Worm (Caenorhabditis elegans) whole organism, L4 larva: ENCODE results near the gene F09E5.8.
A peak's percentile ranks its signal among the peaks of the same experiment; 100 is the strongest.

Experiments used
- D1046.2 ChIP-seq: fragments of 200-800 bp; sonication (Bioruptor generic); IDR thresholded peaks from 2 replicates; pipeline ENCODE4 v1.3.6; 2022; ENCODE audit warnings: missing genetic modification characterization, missing compliant biosample characterization
- F26F4.8 ChIP-seq: fragments of 200-800 bp; sonication (Bioruptor generic); conservative IDR thresholded peaks from 2 replicates; pipeline ENCODE4 v1.3.6; 2022; ENCODE audit warnings: missing genetic modification characterization, missing compliant biosample characterization
- F44E2.7 ChIP-seq: fragments of 200-800 bp; sonication (Bioruptor generic); IDR thresholded peaks from 2 replicates; pipeline ENCODE4 v2.1.2; 2022; ENCODE audit warnings: missing genetic modification characterization, missing compliant biosample characterization
- F49E8.2 ChIP-seq: sonication (generic microtip); optimal IDR thresholded peaks from 2 replicates; lab custom pipeline; 2016; ENCODE audit warnings: missing compliant biosample characterization, mild to moderate bottlenecking, missing genetic modification characterization, borderline replicate concordance
- T26A8.4 ChIP-seq: fragments of 200-800 bp; sonication (Bioruptor generic); IDR thresholded peaks from 2 replicates; pipeline ENCODE4 v1.3.6; 2022; ENCODE audit warnings: missing genetic modification characterization, missing compliant biosample characterization
- Y105C5A.15 ChIP-seq: fragments of 200-800 bp; sonication (Bioruptor generic); IDR thresholded peaks from 2 replicates; pipeline ENCODE4 v1.3.6; 2022; ENCODE audit warnings: missing genetic modification characterization, missing compliant biosample characterization
- Y48G9A.11 ChIP-seq: fragments of 200-800 bp; sonication (Bioruptor generic); IDR thresholded peaks from 2 replicates; pipeline ENCODE4 v1.3.6; 2022; ENCODE audit warnings: missing genetic modification reagents, missing genetic modification characterization, missing compliant biosample characterization
- aha-1 ChIP-seq: fragments of 150-350 bp; peaks from one replicate; lab custom pipeline; 2014; ENCODE audit warnings: missing biosample characterization, missing genetic modification characterization
- ceh-32 ChIP-seq: sonication (generic microtip); optimal IDR thresholded peaks from 2 replicates; lab custom pipeline; 2016; ENCODE audit warnings: mild to moderate bottlenecking, missing genetic modification characterization, missing compliant biosample characterization; ENCODE audit not compliant: poor library complexity
- daf-16 ChIP-seq, 3 experiments: sonication (generic microtip); optimal IDR thresholded peaks; 2 replicates each; lab custom pipeline; 2016 to 2017; ENCODE audit warnings: missing genetic modification characterization in 3 of 3, missing genetic modification reagents in 3 of 3, mild to moderate bottlenecking in 2 of 3, missing compliant biosample characterization in 2 of 3, missing biosample characterization in 1 of 3, moderate library complexity in 1 of 3
- dmd-9 ChIP-seq: fragments of 200-800 bp; sonication (Bioruptor generic); IDR thresholded peaks from 2 replicates; pipeline ENCODE4 v1.3.6; 2022; ENCODE audit warnings: missing genetic modification reagents, missing genetic modification characterization, missing compliant biosample characterization
- dve-1 ChIP-seq: sonication (generic microtip); optimal IDR thresholded peaks from 2 replicates; lab custom pipeline; 2017; ENCODE audit warnings: antibody characterized with exemption, mild to moderate bottlenecking, missing genetic modification characterization, missing compliant biosample characterization; ENCODE audit not compliant: insufficient read depth
- egl-27 ChIP-seq: sonication (generic microtip); optimal IDR thresholded peaks from 3 replicates; lab custom pipeline; 2017; ENCODE audit warnings: missing biosample characterization, missing genetic modification reagents, missing genetic modification characterization
- egl-43 ChIP-seq: fragments of 200-800 bp; sonication (Bioruptor generic); IDR thresholded peaks from 2 replicates; pipeline ENCODE4 v1.3.6; 2022; ENCODE audit warnings: missing genetic modification reagents, missing genetic modification characterization, missing compliant biosample characterization
- fkh-10 ChIP-seq: fragments of 150-350 bp; optimal IDR thresholded peaks from 2 replicates; lab custom pipeline; 2014; ENCODE audit warnings: missing biosample characterization, missing genetic modification reagents, missing genetic modification characterization
- fos-1 ChIP-seq: fragments of 150-350 bp; optimal IDR thresholded peaks from 2 replicates; lab custom pipeline; 2014; ENCODE audit warnings: missing biosample characterization, missing genetic modification characterization
- gei-8 ChIP-seq: fragments of 200-800 bp; sonication (Bioruptor generic); optimal IDR thresholded peaks from 2 replicates; lab custom pipeline; 2018; ENCODE audit warnings: mild to moderate bottlenecking, missing genetic modification characterization, missing compliant biosample characterization
- hlh-11 ChIP-seq: fragments of 200-800 bp; sonication (Bioruptor generic); optimal IDR thresholded peaks from 2 replicates; lab custom pipeline; 2018; ENCODE audit warnings: mild to moderate bottlenecking, missing genetic modification characterization, missing compliant biosample characterization
- hlh-30 ChIP-seq: sonication (generic microtip); optimal IDR thresholded peaks from 2 replicates; lab custom pipeline; 2017; ENCODE audit warnings: antibody characterized with exemption, mild to moderate bottlenecking, missing genetic modification characterization, missing compliant biosample characterization; ENCODE audit not compliant: insufficient read depth
- hmg-1.1 ChIP-seq: fragments of 200-800 bp; sonication (Bioruptor generic); IDR thresholded peaks from 2 replicates; pipeline ENCODE4 v1.3.6; 2022; ENCODE audit warnings: missing genetic modification reagents, missing genetic modification characterization, missing compliant biosample characterization
- jun-1 ChIP-seq: fragments of 150-350 bp; optimal IDR thresholded peaks from 2 replicates; lab custom pipeline; 2014; ENCODE audit warnings: missing biosample characterization, missing genetic modification reagents, missing genetic modification characterization
- lin-38 ChIP-seq: fragments of 200-800 bp; sonication (Bioruptor generic); IDR thresholded peaks from 2 replicates; pipeline ENCODE4 v1.3.6; 2022; ENCODE audit warnings: missing genetic modification reagents, missing genetic modification characterization, missing compliant biosample characterization
- lsy-2 ChIP-seq, 2 experiments: fragments of 150-350 bp in 1 of 2; sonication (generic microtip) in 1 of 2; optimal IDR thresholded peaks; 2 replicates each; lab custom pipeline; 2014 to 2017; ENCODE audit warnings: missing biosample characterization in 2 of 2, missing genetic modification characterization in 2 of 2
- mep-1 ChIP-seq: fragments of 150-350 bp; sonication (generic microtip); optimal IDR thresholded peaks from 3 replicates; lab custom pipeline; 2014; ENCODE audit warnings: missing biosample characterization, missing genetic modification characterization
- mxl-2 ChIP-seq: fragments of 200-800 bp; sonication (Bioruptor generic); conservative IDR thresholded peaks from 2 replicates; pipeline ENCODE4 v1.3.6; 2022; ENCODE audit warnings: missing genetic modification reagents, missing genetic modification characterization, missing compliant biosample characterization
- mxl-3 ChIP-seq: fragments of 200-800 bp; sonication (Bioruptor generic); optimal IDR thresholded peaks from 2 replicates; lab custom pipeline; 2018; ENCODE audit warnings: mild to moderate bottlenecking, missing genetic modification characterization, missing compliant biosample characterization
- nhr-10 ChIP-seq: fragments of 150-350 bp; optimal IDR thresholded peaks from 2 replicates; lab custom pipeline; 2014; ENCODE audit warnings: missing biosample characterization, missing genetic modification characterization
- nhr-102 ChIP-seq: sonication (generic microtip); optimal IDR thresholded peaks from 2 replicates; lab custom pipeline; 2016; ENCODE audit warnings: mild to moderate bottlenecking, missing genetic modification characterization, moderate library complexity, missing compliant biosample characterization
- nhr-11 ChIP-seq: fragments of 150-350 bp; optimal IDR thresholded peaks from 2 replicates; lab custom pipeline; 2014; ENCODE audit warnings: missing biosample characterization, missing genetic modification characterization
- nhr-25 ChIP-seq: sonication (generic microtip); optimal IDR thresholded peaks from 2 replicates; lab custom pipeline; 2017; ENCODE audit warnings: missing genetic modification characterization, mild to moderate bottlenecking, missing compliant biosample characterization, antibody characterized with exemption, moderate library complexity, borderline replicate concordance; ENCODE audit not compliant: insufficient read depth
- nhr-28 ChIP-seq: fragments of 150-350 bp; optimal IDR thresholded peaks from 2 replicates; lab custom pipeline; 2014; ENCODE audit warnings: missing biosample characterization, missing genetic modification characterization
- nhr-42 ChIP-seq: fragments of 200-800 bp; sonication (Bioruptor generic); IDR thresholded peaks from 2 replicates; pipeline ENCODE4 v1.3.6; 2022; ENCODE audit warnings: missing genetic modification characterization, missing compliant biosample characterization
- nhr-76 ChIP-seq: fragments of 150-350 bp; optimal IDR thresholded peaks from 2 replicates; lab custom pipeline; 2014; ENCODE audit warnings: missing biosample characterization, missing genetic modification characterization
- pha-4 ChIP-seq, 2 experiments: fragments of 150-350 bp in 1 of 2; fragments of 200-800 bp in 1 of 2; sonication (Bioruptor generic) in 1 of 2; IDR thresholded peaks in 1 of 2; optimal IDR thresholded peaks in 1 of 2; 2 replicates each; pipeline versions ENCODE4 v1.3.6 to Lab custom; 2014 to 2022; ENCODE audit warnings: missing genetic modification characterization in 2 of 2, missing genetic modification reagents in 2 of 2, missing biosample characterization in 1 of 2, missing compliant biosample characterization in 1 of 2
- php-3 ChIP-seq: fragments of 200-800 bp; sonication (Bioruptor generic); IDR thresholded peaks from 2 replicates; pipeline ENCODE4 v1.3.6; 2022; ENCODE audit warnings: missing genetic modification reagents, missing genetic modification characterization, missing compliant biosample characterization
- sdz-12 ChIP-seq: fragments of 200-800 bp; sonication (Bioruptor generic); optimal IDR thresholded peaks from 2 replicates; lab custom pipeline; 2018; ENCODE audit warnings: mild to moderate bottlenecking, missing genetic modification characterization, missing compliant biosample characterization
- spr-3 ChIP-seq: fragments of 200-800 bp; sonication (Bioruptor generic); optimal IDR thresholded peaks from 2 replicates; lab custom pipeline; 2018; ENCODE audit warnings: mild to moderate bottlenecking, missing genetic modification characterization, missing compliant biosample characterization
- tag-97 ChIP-seq: fragments of 200-800 bp; sonication (Bioruptor generic); IDR thresholded peaks from 2 replicates; pipeline ENCODE4 v1.3.6; 2022; ENCODE audit warnings: missing genetic modification characterization, missing compliant biosample characterization
- unc-130 ChIP-seq: sonication (generic microtip); optimal IDR thresholded peaks from 2 replicates; lab custom pipeline; 2016; ENCODE audit warnings: missing genetic modification reagents, missing genetic modification characterization, missing compliant biosample characterization
- unc-62 ChIP-seq, 3 experiments: fragments of 150-350 bp in 1 of 3; sonication (generic microtip); optimal IDR thresholded peaks in 2 of 3; peaks in 1 of 3; 1 replicate in 1 of 3; 2 replicates in 2 of 3; lab custom pipeline; 2014 to 2017; ENCODE audit warnings: missing biosample characterization in 3 of 3, missing genetic modification characterization in 3 of 3, missing genetic modification reagents in 3 of 3, missing genotype in 1 of 3
- zip-11 ChIP-seq: fragments of 200-800 bp; sonication (Bioruptor generic); IDR thresholded peaks from 2 replicates; pipeline ENCODE4 v1.3.6; 2022; ENCODE audit warnings: missing genetic modification characterization, missing compliant biosample characterization
- ztf-11 ChIP-seq: fragments of 150-350 bp; optimal IDR thresholded peaks from 2 replicates; lab custom pipeline; 2014; ENCODE audit warnings: missing biosample characterization, missing genetic modification characterization

F09E5.8 gene

ce11 chrII:5377467-5378238 is 27.2 kb downstream of the F09E5.8 start, which contains the start of gene prdx-2:
Gene prdx-2, plus strand, starts transcription at chrII:5378195.
- TF ChIP-seq aha-1 (tag; lab: Kevin White, UChicago) (peak; percentile 22), fkh-10 (GFP tag; lab: Kevin White, UChicago) (no peak), unc-62 (GFP tag; optimal IDR thresholded peaks at IDR 0.05 in 1 of 2; lab: Kevin White, UChicago) (peak in 1 of 2 experiments; percentile 98), unc-62 (tag; optimal IDR thresholded peaks at IDR 0.05; lab: Kevin White, UChicago) (no peak), daf-16 (GFP tag; optimal IDR thresholded peaks at IDR 0.05; lab: Kevin White, UChicago) (no peak), daf-16 (tag; optimal IDR thresholded peaks at IDR 0.05; lab: Kevin White, UChicago) (peak; percentile 32), hlh-11 (no peak), F49E8.2 (tag; lab: Kevin White, UChicago) (peak; percentile 18), unc-130 (peak; percentile 56), lsy-2 (tag; optimal IDR thresholded peaks at IDR 0.05; lab: Kevin White, UChicago) (peak in 1 of 2 experiments; percentile 45), lin-38 (GFP tag; lab: Robert Waterston, UW) (peak; percentile 58; the same call in 1 of the 2 replicates), F26F4.8 (no peak), Y48G9A.11 (GFP tag; lab: Robert Waterston, UW) (peak; percentile 58; the same call in 1 of the 2 replicates), hmg-1.1 (GFP tag; lab: Robert Waterston, UW) (0 out of 2 replicates have a peak, but pooled peaks have one; percentile 30)
- TF ChIP-seq, all 104 proteins: peak for 9

ce11 chrII:5378239-5378521 is 27.7 kb downstream of the F09E5.8 start:
- TF ChIP-seq mxl-3 (no peak), spr-3 (GFP tag; lab: Kevin White, UChicago) (no peak), lsy-2 (tag; optimal IDR thresholded peaks at IDR 0.05; lab: Kevin White, UChicago) (peak in 1 of 2 experiments; percentile 11), hlh-11 (peak; percentile 1), unc-62 (GFP tag; optimal IDR thresholded peaks at IDR 0.05 in 1 of 2; lab: Kevin White, UChicago) (peak in 1 of 2 experiments; percentile 49), unc-62 (tag; optimal IDR thresholded peaks at IDR 0.05; lab: Kevin White, UChicago) (no peak), hlh-30 (peak; percentile 50), nhr-28 (tag; lab: Kevin White, UChicago) (peak; percentile 44)

- TF ChIP-seq F44E2.7 (GFP tag; lab: Robert Waterston, UW) (no peak), dmd-9 (GFP tag; lab: Robert Waterston, UW) (no peak), egl-43 (no peak), gei-8 (GFP tag; lab: Kevin White, UChicago) (peak; percentile 77), hlh-11 (peak; percentile 93), tag-97 (GFP tag; lab: Robert Waterston, UW) (no peak), nhr-102 (tag; lab: Kevin White, UChicago) (peak; percentile 59), nhr-76 (tag; lab: Kevin White, UChicago) (no peak), sdz-12 (GFP tag; lab: Kevin White, UChicago) (no peak), mxl-2 (no peak), ztf-11 (tag; lab: Kevin White, UChicago) (no peak), zip-11 (GFP tag; lab: Robert Waterston, UW) (no peak), mxl-3 (peak; percentile 86), pha-4 (GFP tag; IDR thresholded peaks at IDR 0.05; lab: Robert Waterston, UW) (peak; percentile 39; the same call in 1 of the 2 replicates), pha-4 (tag; optimal IDR thresholded peaks at IDR 0.05; lab: Kevin White, UChicago) (peak; percentile 68), nhr-25 (tag; lab: Kevin White, UChicago) (peak; percentile 95), nhr-11 (tag; lab: Kevin White, UChicago) (peak; percentile 47), ceh-32 (tag; lab: Kevin White, UChicago) (no peak), unc-62 (GFP tag; optimal IDR thresholded peaks at IDR 0.05 in 1 of 2; lab: Kevin White, UChicago) (peak in 1 of 2 experiments; percentile 19), unc-62 (tag; optimal IDR thresholded peaks at IDR 0.05; lab: Kevin White, UChicago) (no peak), php-3 (GFP tag; lab: Robert Waterston, UW) (0 out of 2 replicates have a peak, but pooled peaks have one; percentile 14), nhr-10 (tag; lab: Kevin White, UChicago) (peak; percentile 11), T26A8.4 (GFP tag; lab: Robert Waterston, UW) (peak; percentile 78), unc-130 (peak; percentile 15), Y105C5A.15 (no peak), dve-1 (tag; lab: Kevin White, UChicago) (peak; percentile 85), fos-1 (tag; lab: Kevin White, UChicago) (no peak), egl-27 (tag; lab: Kevin White, UChicago) (no peak), D1046.2 (GFP tag; lab: Robert Waterston, UW) (no peak), mep-1 (tag; lab: Kevin White, UChicago) (peak; percentile 86), nhr-42 (GFP tag; lab: Robert Waterston, UW) (peak; percentile 36; the same call in 1 of the 2 replicates), jun-1 (peak; percentile 40)
These were observed 29.2 kb downstream of the F09E5.8 start, which contains the start of gene pkc-3 for ce11 chrII:5379614-5380077. Gene pkc-3, plus strand, starts transcription at chrII:5380027.
